Fruit fly (Drosophila melanogaster) whole organism: ENCODE data around the gene CG31546.

Experiments used
- CG8478 ChIP-seq: fragments of >200 bp; optimal IDR thresholded peaks from 2 replicates; lab custom pipeline; 2018; ENCODE audit warnings: inconsistent platforms
- Dll ChIP-seq: fragments of >200 bp; optimal IDR thresholded peaks from 2 replicates; lab custom pipeline; 2017
- EcR ChIP-seq, 2 experiments: fragments of >200 bp; optimal IDR thresholded peaks; 2 replicates each; lab custom pipeline; 2017; ENCODE audit warnings: missing biosample characterization in 2 of 2, missing genetic modification characterization in 2 of 2, missing genetic modification reagents in 2 of 2
- pan ChIP-seq: fragments of >200 bp; optimal IDR thresholded peaks from 2 replicates; lab custom pipeline; 2017
- psq ChIP-seq: fragments of >200 bp; optimal IDR thresholded peaks from 2 replicates; lab custom pipeline; 2017
- usp ChIP-seq: fragments of >200 bp; optimal IDR thresholded peaks from 2 replicates; lab custom pipeline; 2017; ENCODE audit warnings: missing biosample characterization, missing genetic modification characterization, mixed read lengths

Gene CG31546

DNA sequence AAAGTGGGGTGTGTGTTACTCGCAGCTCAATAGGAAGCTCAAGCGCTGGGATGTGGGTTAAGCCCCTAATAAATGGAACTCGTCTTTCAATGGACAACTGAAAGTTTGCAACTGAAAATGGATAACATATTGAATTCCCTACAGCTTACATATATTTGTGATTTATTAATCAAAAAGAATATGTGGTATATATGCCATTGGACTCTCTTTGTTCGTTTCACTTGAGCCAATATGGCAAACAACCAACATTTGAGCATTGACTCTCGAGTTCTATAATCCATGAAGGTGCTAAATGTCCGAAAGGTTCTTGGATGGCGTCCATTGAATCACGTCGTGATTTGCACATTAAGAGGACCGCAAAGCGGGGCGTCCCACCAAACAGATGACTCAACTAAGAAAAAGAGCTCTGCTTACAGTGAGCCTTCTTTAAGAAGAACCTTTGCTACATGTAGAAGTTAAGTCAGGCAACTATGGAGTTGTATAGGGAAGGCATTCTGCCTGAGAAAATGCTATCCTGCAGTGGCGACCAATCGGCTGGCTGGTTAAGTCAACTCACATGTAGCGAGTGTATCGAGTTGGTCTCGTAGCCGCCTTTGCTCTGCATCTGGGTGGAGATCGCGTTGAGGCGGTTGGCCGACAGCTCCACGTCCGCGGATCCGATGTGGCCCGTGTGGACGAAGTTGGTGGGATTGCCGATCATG lies 17.4 kb downstream of the CG31546 start:
- TF ChIP-seq usp (no peak), Dll (lab: Kevin White, UChicago) (no peak), psq (lab: Kevin White, UChicago) (no peak), pan (lab: Kevin White, UChicago) (no peak), EcR (GFP tag; optimal IDR thresholded peaks at IDR 0.05; lab: Kevin White, UChicago) (no peak), CG8478 (no peak)

DNA sequence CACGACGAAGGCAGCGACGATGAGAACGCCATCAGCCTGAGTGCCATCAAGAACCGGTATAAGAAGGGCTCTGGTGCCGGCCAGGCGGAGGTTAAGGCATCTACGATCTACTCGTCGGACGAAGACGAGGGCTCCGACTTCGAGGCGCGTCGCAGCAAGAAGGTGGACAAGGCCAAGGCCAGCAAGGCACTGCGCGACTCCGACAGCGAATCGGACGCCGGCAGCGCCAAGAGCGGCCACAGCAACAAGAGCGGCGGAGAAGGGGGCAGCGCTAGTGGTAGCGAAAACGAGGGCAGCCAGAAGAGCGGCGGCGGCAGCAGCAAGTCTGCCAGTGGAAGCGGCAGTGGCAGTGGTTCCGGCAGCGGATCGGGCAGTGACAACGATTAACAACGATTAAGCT lies 19.9 kb downstream of the CG31546 start:
- TF ChIP-seq psq (lab: Kevin White, UChicago) (no peak), Dll (lab: Kevin White, UChicago) (no peak), EcR (GFP tag; optimal IDR thresholded peaks at IDR 0.05; lab: Kevin White, UChicago) (no peak), CG8478 (no peak), usp (no peak), pan (lab: Kevin White, UChicago) (no peak)

DNA sequence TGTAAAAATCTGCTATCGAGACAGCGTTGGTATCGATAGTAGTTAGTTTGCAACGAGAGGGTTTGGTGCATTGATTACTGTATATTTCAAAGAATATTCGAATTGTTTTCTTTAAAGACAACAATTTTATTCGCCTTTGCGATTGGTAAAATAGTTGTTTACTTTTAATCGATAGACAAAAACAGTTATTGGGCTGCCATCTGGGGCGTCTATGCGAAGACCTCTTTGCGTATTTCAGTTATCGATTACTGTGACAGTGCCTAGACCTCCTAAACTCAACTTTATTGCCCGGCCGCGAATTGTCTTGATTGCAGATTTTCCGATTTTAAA lies 22.3 kb downstream of the CG31546 start, which contains the start of gene Atu:
TSS of gene Atu (plus strand) at position 245 of the 330 bp plus-strand sequence.
- TF ChIP-seq usp (no peak), CG8478 (no peak), Dll (lab: Kevin White, UChicago) (no peak), psq (lab: Kevin White, UChicago) (no peak), EcR (GFP tag; optimal IDR thresholded peaks at IDR 0.05; lab: Kevin White, UChicago) (no peak), pan (lab: Kevin White, UChicago) (no peak)

DNA sequence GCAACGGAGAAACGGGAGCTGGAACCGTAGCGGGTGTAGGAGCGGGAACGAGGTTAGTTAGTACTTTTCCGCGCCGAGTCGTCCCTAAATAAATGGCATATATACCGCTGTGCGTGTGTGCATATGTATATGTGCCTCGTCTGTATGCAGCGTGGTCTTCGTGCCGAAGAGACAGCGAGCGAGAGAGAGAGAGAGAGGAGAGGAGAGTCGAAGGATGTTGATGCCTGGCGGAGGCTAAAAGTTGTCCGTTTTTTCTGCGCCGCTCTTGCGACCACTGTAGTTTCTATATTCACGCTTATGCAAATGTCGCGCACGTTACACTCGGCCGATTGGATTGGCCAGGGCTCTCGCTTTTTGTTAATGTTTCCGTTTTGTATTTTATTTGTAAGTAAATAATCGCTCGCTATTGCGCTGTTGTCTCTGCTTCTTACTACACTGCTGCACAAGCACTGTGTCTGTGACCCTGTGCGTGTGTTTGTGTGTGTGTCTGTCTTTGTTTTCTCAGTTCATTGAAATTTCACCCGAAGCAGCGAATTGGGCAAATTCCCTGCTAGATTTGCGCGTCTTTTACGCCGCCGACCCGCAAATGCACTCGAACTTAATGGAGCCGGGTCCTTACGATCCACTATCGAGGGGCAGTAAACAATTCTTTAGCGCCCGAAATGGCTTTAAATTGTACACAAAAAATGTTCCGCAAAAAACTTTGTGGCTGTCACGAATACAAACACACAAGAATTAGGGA lies 22.9 kb downstream of the CG31546 start, which contains the start of gene Rga:
TSS of gene Rga (minus strand) at position 741 of the 742 bp plus-strand sequence.
- TF ChIP-seq EcR (GFP tag; optimal IDR thresholded peaks at IDR 0.05; lab: Kevin White, UChicago) (no peak), Dll (lab: Kevin White, UChicago) (peak; percentile 11)

DNA sequence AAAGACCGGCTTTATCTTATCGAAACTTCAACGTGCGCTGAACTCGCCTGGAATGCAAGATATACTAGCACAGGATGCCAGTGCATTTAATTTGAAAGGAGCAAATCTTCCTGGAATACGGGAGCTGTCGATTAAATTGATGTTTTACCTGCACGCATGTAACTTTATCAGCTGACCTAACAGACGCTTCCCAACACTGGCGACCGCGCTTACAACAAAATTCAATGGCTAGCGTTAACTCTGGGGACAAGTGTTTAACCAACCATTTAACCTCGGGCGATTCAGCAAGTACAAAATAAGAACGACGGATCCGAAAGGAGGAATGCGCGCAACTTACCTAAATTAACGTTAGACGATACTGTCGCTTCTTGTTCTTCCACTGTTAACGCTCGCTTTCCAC lies 23.7 kb downstream of the CG31546 start:
- TF ChIP-seq psq (lab: Kevin White, UChicago) = no peak
- TF ChIP-seq Dll (lab: Kevin White, UChicago) = no peak
- TF ChIP-seq EcR (GFP tag; optimal IDR thresholded peaks at IDR 0.05; lab: Kevin White, UChicago) = no peak
- no peak for TF ChIP-seq usp
- no peak for TF ChIP-seq pan (lab: Kevin White, UChicago)
- no peak for TF ChIP-seq CG8478

DNA sequence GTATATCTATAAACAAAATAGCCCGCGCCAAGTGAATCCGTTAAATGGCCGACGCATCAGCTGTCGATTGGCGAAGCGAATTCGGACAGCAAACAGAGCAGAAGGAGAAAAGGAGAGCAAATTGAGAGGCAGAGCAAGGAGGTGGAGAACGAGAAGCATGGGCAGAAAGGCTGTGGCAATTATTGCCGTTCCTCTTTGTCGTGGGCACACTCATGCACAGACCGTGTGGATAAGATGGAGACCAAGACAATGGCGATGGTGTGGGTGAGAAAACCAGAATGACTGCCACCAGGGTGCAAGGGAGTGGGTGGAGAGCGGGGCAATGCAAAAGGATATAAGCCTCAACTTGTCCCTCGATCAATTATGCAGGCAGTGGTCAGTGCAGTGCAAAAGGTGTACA lies 24.3 kb downstream of the CG31546 start:
- TF ChIP-seq CG8478 (no peak), EcR (GFP tag; optimal IDR thresholded peaks at IDR 0.05; lab: Kevin White, UChicago) (no peak), pan (lab: Kevin White, UChicago) (no peak), usp (no peak)

DNA sequence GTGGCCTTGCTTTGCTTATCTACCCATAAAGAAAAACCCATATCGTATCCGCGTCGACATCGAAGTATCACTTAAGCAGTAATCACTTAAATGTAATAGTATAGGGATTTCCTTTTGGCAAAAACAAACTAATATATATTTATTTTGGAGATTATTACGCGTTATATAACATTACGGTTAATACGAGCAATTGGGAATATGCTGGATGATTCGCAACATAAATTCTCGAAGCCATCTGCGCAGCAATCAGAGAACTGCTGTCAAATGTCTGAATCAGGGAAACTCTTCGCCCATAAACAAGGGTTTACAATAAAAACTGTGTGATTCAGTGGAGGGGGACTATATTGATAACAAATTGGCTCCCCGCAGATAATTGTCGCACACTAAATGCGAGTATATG lies 24.8 kb downstream of the CG31546 start:
- no peak for TF ChIP-seq CG8478
- no peak for TF ChIP-seq EcR (GFP tag; optimal IDR thresholded peaks at IDR 0.05; lab: Kevin White, UChicago)
- TF ChIP-seq psq (lab: Kevin White, UChicago) = no peak
- no peak for TF ChIP-seq Dll (lab: Kevin White, UChicago)
- TF ChIP-seq pan (lab: Kevin White, UChicago) = no peak
- TF ChIP-seq usp = no peak

DNA sequence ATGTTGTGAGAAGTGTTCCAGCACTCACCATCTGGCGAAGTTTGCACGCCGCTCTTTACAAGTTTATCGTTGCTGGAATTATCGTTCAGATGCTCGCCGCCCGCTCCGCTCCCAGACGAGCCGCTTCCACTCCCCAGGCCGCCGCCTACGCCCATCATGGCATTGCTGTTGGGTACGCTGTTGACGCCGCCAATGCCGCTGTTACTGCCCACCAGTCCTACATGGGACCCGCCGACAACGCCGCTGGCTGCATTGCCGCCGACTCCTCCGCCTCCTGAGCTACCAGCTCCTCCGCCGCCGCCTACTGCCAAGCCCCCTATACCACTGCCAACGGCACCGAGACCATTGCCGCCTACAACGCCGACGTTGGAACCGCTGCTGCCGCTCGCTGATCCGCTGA lies 27.0 kb downstream of the CG31546 start:
- no peak for TF ChIP-seq psq (lab: Kevin White, UChicago)
- no peak for TF ChIP-seq CG8478
- no peak for TF ChIP-seq EcR (GFP tag; optimal IDR thresholded peaks at IDR 0.05; lab: Kevin White, UChicago)
- no peak for TF ChIP-seq pan (lab: Kevin White, UChicago)
- no peak for TF ChIP-seq Dll (lab: Kevin White, UChicago)
- TF ChIP-seq usp = no peak

DNA sequence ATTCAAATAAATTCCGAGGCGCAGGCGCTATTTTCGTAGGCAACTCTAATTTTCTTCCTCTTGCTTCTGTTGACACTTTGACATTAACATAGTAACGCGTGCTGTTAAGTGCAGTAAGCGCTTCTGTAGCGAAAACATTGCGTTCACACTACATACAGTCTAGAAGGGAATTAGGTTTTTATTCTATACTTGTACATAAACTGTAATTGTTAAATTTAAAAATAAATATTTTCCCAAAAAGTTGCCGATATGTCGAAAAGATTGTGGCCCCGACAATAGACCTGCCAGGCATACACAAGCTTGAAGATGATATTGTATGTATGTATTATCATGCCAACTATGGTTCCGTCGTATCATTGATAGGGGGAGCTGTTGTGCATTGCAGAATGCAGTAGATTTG lies 28.9 kb downstream of the CG31546 start, which contains the start of gene asl:
TSS of gene asl (minus strand) at position 67 of the 400 bp plus-strand sequence.
- TF ChIP-seq CG8478 (no peak), pan (lab: Kevin White, UChicago) (no peak), EcR (GFP tag; optimal IDR thresholded peaks at IDR 0.05; lab: Kevin White, UChicago) (no peak), Dll (lab: Kevin White, UChicago) (no peak), psq (lab: Kevin White, UChicago) (no peak), usp (no peak)

DNA sequence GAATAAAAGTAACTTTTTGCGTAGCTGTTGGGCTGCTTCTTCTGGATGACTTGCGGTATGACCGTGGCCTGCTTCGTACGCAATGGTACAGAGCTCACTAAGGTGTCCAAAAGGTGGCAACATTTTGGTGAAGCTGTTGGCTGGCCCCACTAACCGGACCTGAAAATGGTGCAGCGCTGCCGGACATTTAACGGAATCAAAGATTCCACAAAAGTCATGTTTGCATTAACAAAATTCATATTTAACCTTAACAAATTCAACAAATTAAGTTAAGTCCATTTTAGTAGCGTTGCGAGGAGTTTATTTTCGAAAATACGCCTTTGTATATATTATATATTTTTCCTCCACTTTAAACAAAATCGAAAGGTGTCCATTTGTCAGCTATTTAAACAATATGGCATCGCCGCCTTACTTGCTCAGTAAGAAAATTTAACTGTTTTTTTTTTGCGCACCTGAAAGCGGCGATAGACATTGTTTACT lies 34.3 kb downstream of the CG31546 start, which contains the start of the genes kra and SecS:
TSS of gene kra (minus strand) at position 93 of the 480 bp plus-strand sequence.
TSS of gene SecS (plus strand) at position 390 of the 480 bp plus-strand sequence.
- TF ChIP-seq psq (lab: Kevin White, UChicago) (no peak), usp (no peak), pan (lab: Kevin White, UChicago) (no peak), Dll (lab: Kevin White, UChicago) (no peak), EcR (GFP tag; optimal IDR thresholded peaks at IDR 0.05; lab: Kevin White, UChicago) (no peak), CG8478 (no peak)

DNA sequence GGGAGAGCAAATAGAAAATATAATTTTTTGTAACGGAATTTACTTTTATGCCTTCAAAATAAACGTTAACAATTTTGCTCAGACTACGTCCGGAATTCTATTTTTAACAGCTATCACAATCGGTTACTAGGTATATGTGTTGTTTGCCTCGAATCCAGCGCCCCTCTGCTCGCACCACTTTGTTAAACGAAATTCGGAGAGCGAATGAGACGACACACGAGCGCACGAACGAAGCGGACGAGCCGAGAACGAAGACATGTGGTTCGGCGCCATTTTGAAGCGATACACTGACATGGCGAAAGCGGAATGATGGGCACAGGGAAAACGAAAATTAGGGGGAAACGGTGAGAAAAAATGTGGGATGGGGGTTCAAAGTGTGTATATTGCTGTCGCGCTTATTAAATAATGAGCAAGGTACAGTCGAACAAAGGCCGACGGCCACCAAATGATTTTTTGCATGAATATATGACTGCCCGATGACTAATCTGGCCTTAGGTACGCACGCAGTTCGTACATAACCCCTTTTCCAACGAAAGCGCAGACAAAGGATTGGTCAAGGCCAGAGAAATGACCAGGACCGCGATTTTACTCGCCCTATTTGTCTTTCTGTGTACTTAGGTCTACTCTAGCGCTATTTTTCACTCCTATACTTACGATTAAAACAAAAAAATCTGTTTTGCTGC lies 34.9 kb downstream of the CG31546 start:
- TF ChIP-seq EcR (GFP tag; optimal IDR thresholded peaks at IDR 0.05; lab: Kevin White, UChicago) (no peak), CG8478 (no peak), psq (lab: Kevin White, UChicago) (no peak), usp (no peak), Dll (lab: Kevin White, UChicago) (no peak)
